Fruit fly (Drosophila melanogaster): ENCODE results near the gene Vps45.

dm6 chr3R:9551013-9551658 lies 12.6 kb upstream of the Vps45 start:
- TF ChIP-seq Blimp-1 (GFP tag; optimal IDR thresholded peaks at IDR 0.05) (peak; percentile 17), Sox15 (GFP tag; optimal IDR thresholded peaks at IDR 0.05) (no peak), achi (GFP tag; optimal IDR thresholded peaks at IDR 0.05) (peak; percentile 44), vri (GFP tag; optimal IDR thresholded peaks at IDR 0.05) (peak; percentile 87), CG8319 (GFP tag; optimal IDR thresholded peaks at IDR 0.05) (no peak), CG34406 (GFP tag; optimal IDR thresholded peaks at IDR 0.05) (peak; percentile 17), CG9139 (GFP tag; optimal IDR thresholded peaks at IDR 0.05) (peak; percentile 70), net (GFP tag; optimal IDR thresholded peaks at IDR 0.05) (peak; percentile 56), OdsH (GFP tag; optimal IDR thresholded peaks at IDR 0.05) (peak; percentile 23), lz (GFP tag; optimal IDR thresholded peaks at IDR 0.05) (peak; percentile 26), CG16779 (tag; optimal IDR thresholded peaks at IDR 0.05) (peak; percentile 45), CG6163 (GFP tag; IDR thresholded peaks at IDR 0.05) (no peak), CG1621 (tag; optimal IDR thresholded peaks at IDR 0.05) (peak; percentile 63)

Data from whole organism, prepupa.